Worm (Caenorhabditis elegans): ENCODE results near the gene mex-6.

DNA sequence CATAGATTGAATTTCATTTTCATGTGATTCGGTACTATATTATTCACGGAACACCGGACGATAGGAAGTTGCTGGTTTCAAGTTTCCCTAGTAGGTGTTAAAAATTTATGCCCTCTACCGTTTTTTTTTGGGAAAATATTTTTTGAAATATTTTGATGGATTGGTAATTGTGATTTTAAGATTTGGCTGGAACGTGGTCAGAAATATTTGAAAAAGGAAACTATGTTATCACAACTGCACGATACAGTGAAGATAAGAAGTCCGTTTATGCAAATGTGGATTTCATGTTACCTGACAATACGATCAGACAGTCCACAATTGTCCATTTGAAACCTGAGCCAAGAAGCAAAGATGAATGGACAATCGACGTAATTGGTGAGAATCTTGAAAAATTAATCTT lies 988 bp upstream of the mex-6 start, which contains the start of gene AH6.17:
- TF ChIP-seq unc-62 (GFP tag; optimal IDR thresholded peaks at IDR 0.05) (no peak), nhr-28 (tag; optimal IDR thresholded peaks at IDR 0.05) (no peak), snpc-4 (tag; optimal IDR thresholded peaks at IDR 0.05) (no peak), lin-13 (tag; optimal IDR thresholded peaks at IDR 0.05) (no peak), flh-1 (GFP tag; optimal IDR thresholded peaks at IDR 0.05) (no peak), nhr-12 (tag; optimal IDR thresholded peaks at IDR 0.05) (no peak), M03D4.4 (tag; optimal IDR thresholded peaks at IDR 0.05) (no peak), unc-39 (tag; optimal IDR thresholded peaks at IDR 0.05) (no peak), elt-1 (tag; optimal IDR thresholded peaks at IDR 0.05; ENCODE audit: borderline replicate concordance, insufficient read depth) (no peak), nhr-76 (tag; optimal IDR thresholded peaks at IDR 0.05) (no peak), pha-4 (tag; optimal IDR thresholded peaks at IDR 0.05) (no peak)

All from whole organism, mixed stage, embryonic.